Worm (Caenorhabditis elegans) whole organism, L4 larva: ENCODE results near the gene F11F1.1.

Experiments used
- F10B5.3 ChIP-seq: sonication (generic microtip); optimal IDR thresholded peaks from 2 replicates; lab custom pipeline; 2016; ENCODE audit warnings: mild to moderate bottlenecking, missing genetic modification characterization, missing compliant biosample characterization
- F37D6.2 ChIP-seq: sonication (generic microtip); optimal IDR thresholded peaks from 2 replicates; lab custom pipeline; 2016; ENCODE audit warnings: mild to moderate bottlenecking, missing genetic modification characterization, missing compliant biosample characterization
- F49E8.2 ChIP-seq: sonication (generic microtip); optimal IDR thresholded peaks from 2 replicates; lab custom pipeline; 2016; ENCODE audit warnings: missing compliant biosample characterization, mild to moderate bottlenecking, missing genetic modification characterization, borderline replicate concordance
- T20F7.1 ChIP-seq: fragments of 200-800 bp; sonication (Bioruptor generic); optimal IDR thresholded peaks from 2 replicates; lab custom pipeline; 2018; ENCODE audit warnings: mild to moderate bottlenecking, missing genetic modification characterization, missing compliant biosample characterization
- Y105C5A.15 ChIP-seq: fragments of 200-800 bp; sonication (Bioruptor generic); IDR thresholded peaks from 2 replicates; pipeline ENCODE4 v1.3.6; 2022; ENCODE audit warnings: missing genetic modification characterization, missing compliant biosample characterization
- Y75B8A.6 ChIP-seq: fragments of 200-800 bp; sonication (Bioruptor generic); IDR thresholded peaks from 2 replicates; pipeline ENCODE4 v1.3.6; 2022; ENCODE audit warnings: missing genetic modification reagents, missing genetic modification characterization, missing compliant biosample characterization
- ZK337.2 ChIP-seq: fragments of 200-800 bp; sonication (Bioruptor generic); IDR thresholded peaks from 2 replicates; pipeline ENCODE4 v1.3.6; 2022; ENCODE audit warnings: missing genetic modification reagents, missing genetic modification characterization, missing compliant biosample characterization
- aha-1 ChIP-seq: fragments of 150-350 bp; peaks from one replicate; lab custom pipeline; 2014; ENCODE audit warnings: missing biosample characterization, missing genetic modification characterization
- aly-2 ChIP-seq: sonication (generic microtip); optimal IDR thresholded peaks from 2 replicates; lab custom pipeline; 2018; ENCODE audit warnings: missing biosample characterization, missing genetic modification characterization
- ama-1 ChIP-seq: fragments of 150-350 bp; optimal IDR thresholded peaks from 2 replicates; lab custom pipeline; 2014; ENCODE audit warnings: inconsistent platforms, mixed read lengths
- attf-4 ChIP-seq: sonication (generic microtip); optimal IDR thresholded peaks from 3 replicates; lab custom pipeline; 2017; ENCODE audit warnings: missing biosample characterization, missing genetic modification characterization
- ceh-44 ChIP-seq: fragments of 200-800 bp; sonication (Bioruptor generic); IDR thresholded peaks from 2 replicates; pipeline ENCODE4 v1.3.6; 2022; ENCODE audit warnings: missing genetic modification reagents, missing genetic modification characterization, missing compliant biosample characterization
- ceh-62 ChIP-seq: sonication (generic microtip); optimal IDR thresholded peaks from 2 replicates; lab custom pipeline; 2017; ENCODE audit warnings: missing biosample characterization, missing genetic modification characterization
- ceh-82 ChIP-seq: sonication (generic microtip); optimal IDR thresholded peaks from 2 replicates; lab custom pipeline; 2017; ENCODE audit warnings: missing biosample characterization, missing genetic modification characterization
- cey-2 ChIP-seq: sonication (generic microtip); optimal IDR thresholded peaks from 3 replicates; lab custom pipeline; 2017; ENCODE audit warnings: missing genetic modification characterization, mild to moderate bottlenecking, missing compliant biosample characterization, antibody characterized with exemption, borderline replicate concordance; ENCODE audit not compliant: insufficient read depth
- daf-16 ChIP-seq, 3 experiments: sonication (generic microtip); optimal IDR thresholded peaks; 2 replicates each; lab custom pipeline; 2016 to 2017; ENCODE audit warnings: missing genetic modification characterization in 3 of 3, missing genetic modification reagents in 3 of 3, mild to moderate bottlenecking in 2 of 3, missing compliant biosample characterization in 2 of 3, missing biosample characterization in 1 of 3, moderate library complexity in 1 of 3
- daf-8 ChIP-seq: fragments of 200-800 bp; sonication (Bioruptor generic); IDR thresholded peaks from 2 replicates; pipeline ENCODE4 v1.3.6; 2022; ENCODE audit warnings: missing genetic modification characterization, missing compliant biosample characterization
- dmd-6 ChIP-seq: fragments of 200-800 bp; sonication (Bioruptor generic); IDR thresholded peaks from 2 replicates; pipeline ENCODE4 v1.3.6; 2022; ENCODE audit warnings: missing genetic modification reagents, missing genetic modification characterization, missing compliant biosample characterization
- dmd-9 ChIP-seq: fragments of 200-800 bp; sonication (Bioruptor generic); IDR thresholded peaks from 2 replicates; pipeline ENCODE4 v1.3.6; 2022; ENCODE audit warnings: missing genetic modification reagents, missing genetic modification characterization, missing compliant biosample characterization
- dpl-1 ChIP-seq: fragments of 150-350 bp; optimal IDR thresholded peaks from 2 replicates; lab custom pipeline; 2014; ENCODE audit warnings: missing biosample characterization, missing genetic modification reagents, missing genetic modification characterization
- duxl-1 ChIP-seq: sonication (generic microtip); optimal IDR thresholded peaks from 2 replicates; lab custom pipeline; 2016; ENCODE audit warnings: mild to moderate bottlenecking, missing genetic modification characterization, moderate library complexity, missing compliant biosample characterization; ENCODE audit not compliant: poor library complexity
- egl-27 ChIP-seq: sonication (generic microtip); optimal IDR thresholded peaks from 3 replicates; lab custom pipeline; 2017; ENCODE audit warnings: missing biosample characterization, missing genetic modification reagents, missing genetic modification characterization
- fos-1 ChIP-seq: fragments of 150-350 bp; optimal IDR thresholded peaks from 2 replicates; lab custom pipeline; 2014; ENCODE audit warnings: missing biosample characterization, missing genetic modification characterization
- hif-1 ChIP-seq, 2 experiments: sonication (generic microtip); optimal IDR thresholded peaks; 2 replicates each; lab custom pipeline; 2016 to 2017; ENCODE audit warnings: missing compliant biosample characterization in 2 of 2, missing genetic modification characterization in 2 of 2, missing genetic modification reagents in 2 of 2, missing genotype in 2 of 2, mild to moderate bottlenecking in 1 of 2
- hlh-11 ChIP-seq: fragments of 200-800 bp; sonication (Bioruptor generic); optimal IDR thresholded peaks from 2 replicates; lab custom pipeline; 2018; ENCODE audit warnings: mild to moderate bottlenecking, missing genetic modification characterization, missing compliant biosample characterization
- hmg-1.1 ChIP-seq: fragments of 200-800 bp; sonication (Bioruptor generic); IDR thresholded peaks from 2 replicates; pipeline ENCODE4 v1.3.6; 2022; ENCODE audit warnings: missing genetic modification reagents, missing genetic modification characterization, missing compliant biosample characterization
- jun-1 ChIP-seq: fragments of 150-350 bp; optimal IDR thresholded peaks from 2 replicates; lab custom pipeline; 2014; ENCODE audit warnings: missing biosample characterization, missing genetic modification reagents, missing genetic modification characterization
- lin-13 ChIP-seq: fragments of 150-350 bp; optimal IDR thresholded peaks from 2 replicates; lab custom pipeline; 2014; ENCODE audit warnings: missing biosample characterization, missing genetic modification reagents, missing genetic modification characterization
- lin-38 ChIP-seq: fragments of 200-800 bp; sonication (Bioruptor generic); IDR thresholded peaks from 2 replicates; pipeline ENCODE4 v1.3.6; 2022; ENCODE audit warnings: missing genetic modification reagents, missing genetic modification characterization, missing compliant biosample characterization
- lir-3 ChIP-seq: sonication (generic microtip); optimal IDR thresholded peaks from 2 replicates; lab custom pipeline; 2016; ENCODE audit warnings: mild to moderate bottlenecking, missing genetic modification characterization, missing compliant biosample characterization
- mdl-1 ChIP-seq, 2 experiments: fragments of 150-350 bp in 1 of 2; sonication (generic microtip) in 1 of 2; optimal IDR thresholded peaks; 2 replicates each; lab custom pipeline; 2014 to 2017; ENCODE audit warnings: missing biosample characterization in 2 of 2, missing genetic modification characterization in 2 of 2
- mxl-2 ChIP-seq: fragments of 200-800 bp; sonication (Bioruptor generic); conservative IDR thresholded peaks from 2 replicates; pipeline ENCODE4 v1.3.6; 2022; ENCODE audit warnings: missing genetic modification reagents, missing genetic modification characterization, missing compliant biosample characterization
- mxl-3 ChIP-seq: fragments of 200-800 bp; sonication (Bioruptor generic); optimal IDR thresholded peaks from 2 replicates; lab custom pipeline; 2018; ENCODE audit warnings: mild to moderate bottlenecking, missing genetic modification characterization, missing compliant biosample characterization
- nhr-111 ChIP-seq: fragments of 200-800 bp; sonication (Bioruptor generic); optimal IDR thresholded peaks from 2 replicates; lab custom pipeline; 2018; ENCODE audit warnings: mild to moderate bottlenecking, missing genetic modification characterization, missing compliant biosample characterization
- nhr-237 ChIP-seq: sonication (generic microtip); optimal IDR thresholded peaks from 2 replicates; lab custom pipeline; 2017; ENCODE audit warnings: missing biosample characterization, missing genetic modification characterization
- nhr-25 ChIP-seq: sonication (generic microtip); optimal IDR thresholded peaks from 2 replicates; lab custom pipeline; 2017; ENCODE audit warnings: missing genetic modification characterization, mild to moderate bottlenecking, missing compliant biosample characterization, antibody characterized with exemption, moderate library complexity, borderline replicate concordance; ENCODE audit not compliant: insufficient read depth
- nhr-42 ChIP-seq: fragments of 200-800 bp; sonication (Bioruptor generic); IDR thresholded peaks from 2 replicates; pipeline ENCODE4 v1.3.6; 2022; ENCODE audit warnings: missing genetic modification characterization, missing compliant biosample characterization
- nhr-48 ChIP-seq: sonication (generic microtip); optimal IDR thresholded peaks from 2 replicates; lab custom pipeline; 2016; ENCODE audit warnings: mild to moderate bottlenecking, missing genetic modification characterization, missing compliant biosample characterization
- nhr-77 ChIP-seq: fragments of 150-350 bp; optimal IDR thresholded peaks from 2 replicates; lab custom pipeline; 2014; ENCODE audit warnings: missing biosample characterization, missing genetic modification characterization
- php-3 ChIP-seq: fragments of 200-800 bp; sonication (Bioruptor generic); IDR thresholded peaks from 2 replicates; pipeline ENCODE4 v1.3.6; 2022; ENCODE audit warnings: missing genetic modification reagents, missing genetic modification characterization, missing compliant biosample characterization
- pqm-1 ChIP-seq: sonication (generic microtip); optimal IDR thresholded peaks from 2 replicates; lab custom pipeline; 2017; ENCODE audit warnings: missing biosample characterization, missing genetic modification characterization
- sdz-12 ChIP-seq: fragments of 200-800 bp; sonication (Bioruptor generic); optimal IDR thresholded peaks from 2 replicates; lab custom pipeline; 2018; ENCODE audit warnings: mild to moderate bottlenecking, missing genetic modification characterization, missing compliant biosample characterization
- set-16 ChIP-seq: fragments of 200-800 bp; sonication (Bioruptor generic); IDR thresholded peaks from 2 replicates; pipeline ENCODE4 v1.3.6; 2022; ENCODE audit warnings: missing genetic modification reagents, missing genetic modification characterization, missing compliant biosample characterization
- snpc-1.2 ChIP-seq: fragments of 200-800 bp; sonication (Bioruptor generic); IDR thresholded peaks from 2 replicates; pipeline ENCODE4 v1.3.6; 2022; ENCODE audit warnings: missing genetic modification reagents, missing genetic modification characterization, missing compliant biosample characterization
- spr-3 ChIP-seq: fragments of 200-800 bp; sonication (Bioruptor generic); optimal IDR thresholded peaks from 2 replicates; lab custom pipeline; 2018; ENCODE audit warnings: mild to moderate bottlenecking, missing genetic modification characterization, missing compliant biosample characterization
- unc-130 ChIP-seq: sonication (generic microtip); optimal IDR thresholded peaks from 2 replicates; lab custom pipeline; 2016; ENCODE audit warnings: missing genetic modification reagents, missing genetic modification characterization, missing compliant biosample characterization
- unc-39 ChIP-seq: sonication (generic microtip); optimal IDR thresholded peaks from 2 replicates; lab custom pipeline; 2017; ENCODE audit warnings: missing biosample characterization, missing genetic modification characterization
- unc-62 ChIP-seq, 3 experiments: fragments of 150-350 bp in 1 of 3; sonication (generic microtip); optimal IDR thresholded peaks in 2 of 3; peaks in 1 of 3; 1 replicate in 1 of 3; 2 replicates in 2 of 3; lab custom pipeline; 2014 to 2017; ENCODE audit warnings: missing biosample characterization in 3 of 3, missing genetic modification characterization in 3 of 3, missing genetic modification reagents in 3 of 3, missing genotype in 1 of 3
- zfp-2 ChIP-seq: sonication (generic microtip); optimal IDR thresholded peaks from 2 replicates; lab custom pipeline; 2016; ENCODE audit warnings: mild to moderate bottlenecking, missing genetic modification characterization, missing compliant biosample characterization
- ztf-11 ChIP-seq: fragments of 150-350 bp; optimal IDR thresholded peaks from 2 replicates; lab custom pipeline; 2014; ENCODE audit warnings: missing biosample characterization, missing genetic modification characterization

The F11F1.1 gene

DNA sequence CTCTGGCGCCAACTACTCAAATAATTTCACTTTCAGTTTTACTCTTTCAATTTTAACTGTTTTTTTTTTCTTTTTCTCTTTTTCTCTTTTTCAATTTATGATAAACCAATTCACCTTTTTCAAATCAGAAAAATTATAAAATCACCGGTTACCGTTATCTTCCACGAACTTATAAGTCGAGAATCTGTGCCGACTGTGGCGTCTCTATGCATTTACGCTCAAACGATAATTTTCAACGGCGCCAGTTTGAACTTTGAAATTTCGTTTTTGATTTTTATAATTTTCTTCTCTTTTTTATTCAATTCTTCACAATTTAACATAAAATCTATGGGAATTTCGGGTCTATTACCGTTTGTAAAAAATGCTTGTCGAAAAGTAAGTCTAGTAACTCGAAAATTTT, 28.1 kb downstream of the F11F1.1 start, which contains the start of gene exo-1 (continued):
- TF ChIP-seq mxl-2 (GFP tag; lab: Robert Waterston, UW): no peak
- no peak for TF ChIP-seq ama-1 (lab: Kevin White, UChicago)
- TF ChIP-seq aly-2 (tag; lab: Kevin White, UChicago): no peak
- no peak for TF ChIP-seq nhr-42
- no peak for TF ChIP-seq duxl-1
- no peak for TF ChIP-seq F37D6.2
- peak; percentile 94 for TF ChIP-seq nhr-77
- no peak for TF ChIP-seq unc-39 (tag; lab: Kevin White, UChicago)
- TF ChIP-seq pqm-1 (tag; lab: Kevin White, UChicago): peak; percentile 52
- no peak for TF ChIP-seq php-3 (GFP tag; lab: Robert Waterston, UW)
- TF ChIP-seq aha-1 (tag; lab: Kevin White, UChicago): no peak
- no peak for TF ChIP-seq spr-3
- peak; percentile 25 for TF ChIP-seq lin-13 (GFP tag; lab: Kevin White, UChicago)
- TF ChIP-seq sdz-12 (GFP tag; lab: Kevin White, UChicago): no peak
- TF ChIP-seq nhr-25 (tag; lab: Kevin White, UChicago): no peak
- TF ChIP-seq hif-1 (tag; optimal IDR thresholded peaks at IDR 0.05; lab: Kevin White, UChicago): peak in 1 of 2 experiments; percentile 82
- no peak for TF ChIP-seq ceh-82
- no peak for TF ChIP-seq ztf-11
- TF ChIP-seq lir-3 (tag; lab: Kevin White, UChicago): no peak
- 0 out of 2 replicates have a peak, but pooled peaks have one; percentile 29 for TF ChIP-seq ceh-44 (GFP tag; lab: Robert Waterston, UW)
- TF ChIP-seq Y105C5A.15 (GFP tag; lab: Robert Waterston, UW): no peak
- no peak for TF ChIP-seq T20F7.1 (GFP tag; lab: Kevin White, UChicago)
- TF ChIP-seq unc-62 (GFP tag; optimal IDR thresholded peaks at IDR 0.05 in 1 of 2; lab: Kevin White, UChicago): no peak
- TF ChIP-seq unc-62 (tag; optimal IDR thresholded peaks at IDR 0.05; lab: Kevin White, UChicago): no peak
- TF ChIP-seq set-16: no peak
- TF ChIP-seq nhr-48 (tag; lab: Kevin White, UChicago): no peak
- no peak for TF ChIP-seq F49E8.2 (tag; lab: Kevin White, UChicago)
- no peak for TF ChIP-seq attf-4 (tag; lab: Kevin White, UChicago)
- TF ChIP-seq unc-130: peak; percentile 87
- no peak for TF ChIP-seq hmg-1.1 (GFP tag; lab: Robert Waterston, UW)
- peak; percentile 86 for TF ChIP-seq dpl-1
- no peak for TF ChIP-seq jun-1 (tag; lab: Kevin White, UChicago)
- TF ChIP-seq cey-2 (tag; lab: Kevin White, UChicago): no peak
- TF ChIP-seq dmd-6 (GFP tag; lab: Robert Waterston, UW): no peak; the same call in 1 of the 2 replicates
- TF ChIP-seq daf-8 (GFP tag; lab: Robert Waterston, UW): no peak
- TF ChIP-seq mxl-3 (GFP tag; lab: Kevin White, UChicago): no peak
- peak; percentile 94 for TF ChIP-seq lin-38
- TF ChIP-seq egl-27: no peak
- no peak for TF ChIP-seq Y75B8A.6 (GFP tag; lab: Robert Waterston, UW)
- TF ChIP-seq dmd-9 (GFP tag; lab: Robert Waterston, UW): no peak
- TF ChIP-seq hlh-11: no peak
- no peak for TF ChIP-seq ZK337.2
- TF ChIP-seq daf-16 (GFP tag; optimal IDR thresholded peaks at IDR 0.05; lab: Kevin White, UChicago): no peak
- TF ChIP-seq daf-16 (tag; optimal IDR thresholded peaks at IDR 0.05; lab: Kevin White, UChicago): no peak
- TF ChIP-seq nhr-237 (tag; lab: Kevin White, UChicago): no peak
- TF ChIP-seq zfp-2: no peak
- no peak for TF ChIP-seq nhr-111 (GFP tag; lab: Kevin White, UChicago)
- TF ChIP-seq fos-1: no peak
- TF ChIP-seq F10B5.3 (tag; lab: Kevin White, UChicago): no peak
- no peak for TF ChIP-seq snpc-1.2 (GFP tag; lab: Robert Waterston, UW)
- peak in 1 of 2 experiments; percentile 24 for TF ChIP-seq mdl-1 (tag; optimal IDR thresholded peaks at IDR 0.05; lab: Kevin White, UChicago)
- no peak for TF ChIP-seq ceh-62
